Worm (Caenorhabditis elegans) whole organism, L2 larva: ENCODE results near the gene trpp-11.

Source experiments
- C34F6.9 ChIP-seq: fragments of 150-350 bp; optimal IDR thresholded peaks from 2 replicates; lab custom pipeline; 2014; ENCODE audit warnings: missing biosample characterization, missing genetic modification characterization
- F13H6.1 ChIP-seq: sonication (generic microtip); optimal IDR thresholded peaks from 2 replicates; lab custom pipeline; 2016; ENCODE audit warnings: missing genetic modification characterization, missing compliant biosample characterization
- Y55F3AM.14 ChIP-seq: fragments of 200-800 bp; sonication (Bioruptor generic); optimal IDR thresholded peaks from 2 replicates; lab custom pipeline; 2018; ENCODE audit warnings: mild to moderate bottlenecking, missing genetic modification characterization, missing compliant biosample characterization
- alr-1 ChIP-seq: fragments of 150-350 bp; optimal IDR thresholded peaks from 2 replicates; lab custom pipeline; 2014; ENCODE audit warnings: missing biosample characterization, missing genetic modification characterization
- aly-2 ChIP-seq: fragments of 150-350 bp; optimal IDR thresholded peaks from 2 replicates; lab custom pipeline; 2014; ENCODE audit warnings: missing biosample characterization, missing genetic modification characterization
- ama-1 ChIP-seq: fragments of 150-350 bp; optimal IDR thresholded peaks from 2 replicates; lab custom pipeline; 2018; ENCODE audit warnings: inconsistent platforms
- blmp-1 ChIP-seq: sonication (generic microtip); optimal IDR thresholded peaks from 2 replicates; lab custom pipeline; 2017; ENCODE audit warnings: missing genetic modification characterization, mild to moderate bottlenecking, missing compliant biosample characterization, antibody characterized with exemption, moderate library complexity; ENCODE audit not compliant: insufficient read depth
- crh-2 ChIP-seq: sonication (generic microtip); optimal IDR thresholded peaks from 2 replicates; lab custom pipeline; 2017; ENCODE audit warnings: missing biosample characterization, missing genetic modification characterization
- dmd-4 ChIP-seq: sonication (generic microtip); optimal IDR thresholded peaks from 2 replicates; lab custom pipeline; 2017; ENCODE audit warnings: missing biosample characterization, missing genetic modification characterization
- egl-27 ChIP-seq: sonication (generic microtip); optimal IDR thresholded peaks from 3 replicates; lab custom pipeline; 2017; ENCODE audit warnings: missing biosample characterization, missing genetic modification reagents, missing genetic modification characterization
- elt-3 ChIP-seq: sonication (generic microtip); optimal IDR thresholded peaks from 2 replicates; lab custom pipeline; 2017; ENCODE audit warnings: missing biosample characterization, missing genetic modification characterization
- fos-1 ChIP-seq: fragments of 150-350 bp; optimal IDR thresholded peaks from 2 replicates; lab custom pipeline; 2014; ENCODE audit warnings: missing biosample characterization, missing genetic modification characterization
- gmeb-1 ChIP-seq: fragments of 150-350 bp; optimal IDR thresholded peaks from 2 replicates; lab custom pipeline; 2014; ENCODE audit warnings: missing biosample characterization, missing genetic modification characterization
- lin-11 ChIP-seq: fragments of 150-350 bp; sonication (generic microtip); optimal IDR thresholded peaks from 2 replicates; lab custom pipeline; 2014; ENCODE audit warnings: missing biosample characterization, missing genetic modification characterization, inconsistent platforms, mixed read lengths
- lin-13 ChIP-seq: fragments of 150-350 bp; optimal IDR thresholded peaks from 2 replicates; lab custom pipeline; 2014; ENCODE audit warnings: missing biosample characterization, missing genetic modification reagents, missing genetic modification characterization
- mbf-1 ChIP-seq: sonication (generic microtip); optimal IDR thresholded peaks from 2 replicates; lab custom pipeline; 2017; ENCODE audit warnings: missing biosample characterization, missing genetic modification characterization
- mdl-1 ChIP-seq, 2 experiments: fragments of 150-350 bp in 1 of 2; sonication (generic microtip) in 1 of 2; optimal IDR thresholded peaks; 2 replicates each; lab custom pipeline; 2017; ENCODE audit warnings: missing biosample characterization in 2 of 2, missing genetic modification characterization in 2 of 2
- nhr-10 ChIP-seq: sonication (generic microtip); optimal IDR thresholded peaks from 2 replicates; lab custom pipeline; 2017; ENCODE audit warnings: missing biosample characterization, missing genetic modification characterization
- nhr-12 ChIP-seq: fragments of 150-350 bp; optimal IDR thresholded peaks from 2 replicates; lab custom pipeline; 2014; ENCODE audit warnings: missing biosample characterization, missing genetic modification characterization
- nhr-129 ChIP-seq: fragments of 150-350 bp; optimal IDR thresholded peaks from 2 replicates; lab custom pipeline; 2014; ENCODE audit warnings: missing biosample characterization, missing genetic modification characterization
- nhr-21 ChIP-seq: fragments of 150-350 bp; optimal IDR thresholded peaks from 2 replicates; lab custom pipeline; 2014; ENCODE audit warnings: missing biosample characterization, missing genetic modification characterization
- nhr-237 ChIP-seq: fragments of 150-350 bp; optimal IDR thresholded peaks from 2 replicates; lab custom pipeline; 2014; ENCODE audit warnings: missing biosample characterization, missing genetic modification characterization
- nhr-6 ChIP-seq: fragments of 150-350 bp; optimal IDR thresholded peaks from 2 replicates; lab custom pipeline; 2014; ENCODE audit warnings: missing biosample characterization, missing genetic modification characterization
- nhr-77 ChIP-seq: fragments of 150-350 bp; optimal IDR thresholded peaks from 2 replicates; lab custom pipeline; 2014; ENCODE audit warnings: missing biosample characterization, missing genetic modification characterization
- peb-1 ChIP-seq: fragments of 150-350 bp; optimal IDR thresholded peaks from 2 replicates; lab custom pipeline; 2014; ENCODE audit warnings: missing biosample characterization, missing genetic modification characterization
- sem-4 ChIP-seq: fragments of 150-350 bp; optimal IDR thresholded peaks from 2 replicates; lab custom pipeline; 2014; ENCODE audit warnings: missing biosample characterization, missing genetic modification reagents, missing genetic modification characterization
- sma-3 ChIP-seq: sonication (generic microtip); optimal IDR thresholded peaks from 2 replicates; lab custom pipeline; 2016; ENCODE audit warnings: missing genetic modification reagents, missing genetic modification characterization, missing compliant biosample characterization
- snpc-4 ChIP-seq: fragments of 150-350 bp; optimal IDR thresholded peaks from 2 replicates; lab custom pipeline; 2014; ENCODE audit warnings: missing biosample characterization, missing genetic modification characterization
- unc-55 ChIP-seq: fragments of 150-350 bp; sonication (generic microtip); optimal IDR thresholded peaks from 3 replicates; lab custom pipeline; 2014; ENCODE audit warnings: missing biosample characterization, missing genetic modification reagents, missing genetic modification characterization
- unc-62 ChIP-seq: fragments of 150-350 bp; optimal IDR thresholded peaks from 2 replicates; lab custom pipeline; 2014; ENCODE audit warnings: missing biosample characterization, missing genetic modification reagents, missing genetic modification characterization
- zag-1 ChIP-seq: fragments of 150-350 bp; optimal IDR thresholded peaks from 2 replicates; lab custom pipeline; 2014; ENCODE audit warnings: missing biosample characterization, missing genetic modification characterization
- ztf-1 ChIP-seq: fragments of 200-800 bp; sonication (Bioruptor generic); conservative IDR thresholded peaks from 2 replicates; pipeline ENCODE4 v1.3.6; 2022; ENCODE audit warnings: missing genetic modification characterization, missing compliant biosample characterization

trpp-11 gene

DNA sequence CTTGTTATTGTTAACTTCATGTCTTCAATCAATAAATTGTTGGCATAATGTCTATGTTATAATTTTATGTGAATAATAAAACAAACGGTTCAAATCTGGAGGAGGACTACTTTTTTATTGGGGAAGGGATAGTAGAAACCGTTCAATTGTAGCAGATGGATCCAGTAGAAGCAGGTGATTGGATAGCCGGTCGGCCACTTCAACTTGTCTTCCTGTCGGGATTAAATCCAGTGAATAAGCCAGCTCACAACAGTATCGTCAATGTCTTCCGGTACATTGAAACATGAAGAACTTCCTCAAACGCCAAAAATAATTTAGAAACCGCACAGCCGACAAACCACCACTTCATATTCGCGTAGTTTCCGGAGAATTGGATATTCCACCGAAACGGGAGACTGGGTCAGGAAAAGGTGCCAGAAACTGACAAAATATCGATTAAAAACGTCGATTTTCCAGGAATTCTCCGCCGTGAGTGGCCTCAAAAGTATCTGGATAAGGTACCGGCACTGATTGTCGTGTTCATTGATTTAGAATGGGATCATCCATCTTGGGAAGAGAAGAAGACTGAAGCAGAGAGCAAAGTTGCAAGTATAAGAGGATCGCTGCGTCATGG is at the start of gene trpp-11:
Gene trpp-11 (plus strand): TSS at position 153 of the 613 bp plus-strand sequence.
- TF ChIP-seq egl-27 = no peak
- TF ChIP-seq peb-1 (tag; lab: Kevin White, UChicago) = no peak
- no peak for TF ChIP-seq sem-4 (tag; lab: Kevin White, UChicago)
- no peak for TF ChIP-seq crh-2
- no peak for TF ChIP-seq ztf-1 (GFP tag; lab: Robert Waterston, UW)
- TF ChIP-seq C34F6.9 (tag; lab: Kevin White, UChicago) = no peak
- no peak for TF ChIP-seq nhr-129 (tag; lab: Kevin White, UChicago)
- no peak for TF ChIP-seq gmeb-1 (tag; lab: Kevin White, UChicago)
- no peak for TF ChIP-seq mdl-1 (tag; optimal IDR thresholded peaks at IDR 0.05; lab: Kevin White, UChicago)
- TF ChIP-seq mbf-1 (tag; lab: Kevin White, UChicago) = no peak
- no peak for TF ChIP-seq aly-2 (tag; lab: Kevin White, UChicago)
- TF ChIP-seq lin-11 = no peak
- no peak for TF ChIP-seq elt-3 (tag; lab: Kevin White, UChicago)
- TF ChIP-seq nhr-12 (tag; lab: Kevin White, UChicago) = no peak

DNA sequence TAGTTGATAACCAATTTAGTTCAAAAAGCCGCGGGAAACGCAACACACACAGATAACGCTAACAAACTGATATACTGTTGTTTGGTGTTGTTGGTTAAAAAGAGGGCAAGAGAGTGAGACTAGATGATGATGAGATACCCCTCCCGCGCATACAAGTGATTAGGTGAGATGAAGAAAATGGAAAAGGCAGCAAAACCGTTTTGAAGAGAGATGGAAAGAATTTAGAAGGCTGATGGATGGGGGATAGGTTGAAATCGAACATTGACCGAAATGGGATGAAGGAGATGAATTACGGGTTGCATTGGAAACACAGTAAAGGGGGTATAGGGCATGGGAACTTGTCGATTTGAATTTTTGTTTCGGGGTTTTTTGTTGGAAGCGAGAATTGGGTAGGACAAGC is 46.2 kb upstream of the trpp-11 start:
- TF ChIP-seq fos-1 (tag; lab: Kevin White, UChicago) (peak; percentile 0), egl-27 (no peak)

DNA sequence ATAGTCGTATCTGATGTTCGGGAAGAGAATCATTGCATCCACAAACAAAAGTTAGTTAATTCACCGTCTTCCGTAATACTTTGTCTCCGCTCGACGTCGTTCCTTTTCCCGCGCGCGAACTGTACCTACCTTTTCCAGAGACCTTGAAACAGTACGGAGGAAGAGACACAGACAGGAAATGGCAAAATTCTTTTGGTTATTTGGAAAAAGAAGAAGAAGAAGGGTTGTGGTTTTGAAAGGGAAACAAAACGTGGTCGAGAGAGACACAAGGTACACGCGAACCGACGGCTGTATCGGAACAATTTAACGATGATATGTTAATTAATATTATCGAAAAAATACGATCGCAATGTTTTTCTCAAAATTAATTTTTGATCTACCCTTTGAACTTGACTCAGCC is 44.9 kb upstream of the trpp-11 start:
- TF ChIP-seq snpc-4 (no peak), blmp-1 (tag; lab: Kevin White, UChicago) (peak; percentile 61)
- TF ChIP-seq, all 48 proteins: peak for 1

ce11 chrIII:752326-752725 is 42.6 kb upstream of the trpp-11 start, which contains the start of gene pat-12:
Gene pat-12 (minus strand): TSS chrIII:752426.
- no peak for TF ChIP-seq unc-55
- TF ChIP-seq egl-27 = no peak
- no peak for TF ChIP-seq alr-1 (tag; lab: Kevin White, UChicago)
- no peak for TF ChIP-seq peb-1 (tag; lab: Kevin White, UChicago)
- no peak for TF ChIP-seq mbf-1 (tag; lab: Kevin White, UChicago)
- TF ChIP-seq F13H6.1 (tag; lab: Kevin White, UChicago) = no peak
- no peak for TF ChIP-seq zag-1 (tag; lab: Kevin White, UChicago)
- no peak for TF ChIP-seq nhr-10
- no peak for TF ChIP-seq lin-13 (GFP tag; lab: Kevin White, UChicago)
- no peak for TF ChIP-seq sma-3 (GFP tag; lab: Kevin White, UChicago)

ce11 chrIII:754371-754770 is 40.6 kb upstream of the trpp-11 start:
- TF ChIP-seq nhr-77 (tag; lab: Kevin White, UChicago) (no peak), F13H6.1 (tag; lab: Kevin White, UChicago) (no peak), dmd-4 (tag; lab: Kevin White, UChicago) (no peak), nhr-237 (tag; lab: Kevin White, UChicago) (no peak), nhr-21 (no peak), nhr-129 (tag; lab: Kevin White, UChicago) (no peak), sem-4 (tag; lab: Kevin White, UChicago) (no peak), unc-62 (no peak)

DNA sequence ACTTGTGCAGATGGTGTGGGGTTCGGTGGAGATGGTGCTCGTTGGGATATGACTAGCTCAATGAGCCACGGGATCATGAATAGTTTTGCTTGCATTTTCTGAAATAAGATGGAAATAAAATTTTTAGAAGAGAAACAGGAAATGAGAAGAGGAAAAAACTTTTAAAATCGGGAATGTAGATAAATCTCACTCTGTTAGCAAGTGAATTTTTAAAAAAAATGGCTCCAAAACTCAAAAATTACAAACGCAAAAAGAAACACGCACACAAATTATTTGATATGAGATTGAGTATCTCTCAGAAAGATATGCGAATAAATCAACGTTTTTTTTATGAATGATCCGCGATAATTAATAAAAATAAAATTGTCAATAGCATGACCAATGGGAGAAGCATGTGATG is 37.0 kb upstream of the trpp-11 start, which contains the start of gene T17H7.7:
Gene T17H7.7 (minus strand): TSS at position 101 of the 400 bp plus-strand sequence.
- TF ChIP-seq aly-2 (tag; lab: Kevin White, UChicago) = no peak
- TF ChIP-seq ama-1 (lab: Kevin White, UChicago) = no peak
- no peak for TF ChIP-seq Y55F3AM.14 (GFP tag; lab: Kevin White, UChicago)
- TF ChIP-seq gmeb-1 (tag; lab: Kevin White, UChicago) = no peak
- no peak for TF ChIP-seq peb-1 (tag; lab: Kevin White, UChicago)
- no peak for TF ChIP-seq C34F6.9 (tag; lab: Kevin White, UChicago)
- TF ChIP-seq dmd-4 (tag; lab: Kevin White, UChicago) = no peak
- no peak for TF ChIP-seq nhr-6 (tag; lab: Kevin White, UChicago)
- TF ChIP-seq, all 48 proteins: peak for 0
